Fruit fly (Drosophila melanogaster) whole organism, prepupa: ENCODE data around the gene St2.

Source experiments
- Blimp-1 ChIP-seq: fragments of 200-800 bp; sonication (Bioruptor generic); optimal IDR thresholded peaks from 3 replicates; lab custom pipeline; 2017; ENCODE audit warnings: missing biosample characterization, missing genetic modification characterization, mild to moderate bottlenecking, moderate library complexity, missing genetic modification reagents
- CG10631 ChIP-seq: fragments of 200-800 bp; sonication (Bioruptor generic); optimal IDR thresholded peaks from 2 replicates; lab custom pipeline; 2016; ENCODE audit warnings: missing biosample characterization, missing genetic modification characterization
- CG10669 ChIP-seq: fragments of 200-800 bp; sonication (Bioruptor generic); optimal IDR thresholded peaks from 3 replicates; lab custom pipeline; 2018; ENCODE audit warnings: missing biosample characterization, mild to moderate bottlenecking, missing genetic modification characterization, moderate library complexity
- CG11294 ChIP-seq: fragments of 200-800 bp; sonication (Bioruptor generic); IDR thresholded peaks from 2 replicates; pipeline ENCODE4 v1.3.6; 2022; ENCODE audit warnings: missing biosample characterization, missing genetic modification characterization
- CG11902 ChIP-seq: fragments of 200-800 bp; sonication (Bioruptor generic); optimal IDR thresholded peaks from 3 replicates; lab custom pipeline; 2016; ENCODE audit warnings: missing biosample characterization, missing genetic modification characterization
- CG1621 ChIP-seq: fragments of 200-800 bp; sonication (Bioruptor generic); optimal IDR thresholded peaks from 3 replicates; lab custom pipeline; 2018; ENCODE audit warnings: missing biosample characterization, mild to moderate bottlenecking, missing genetic modification characterization
- CG31627 ChIP-seq: fragments of 200-800 bp; sonication (Bioruptor generic); optimal IDR thresholded peaks from 3 replicates; lab custom pipeline; 2016; ENCODE audit warnings: missing biosample characterization, missing genetic modification characterization
- CG32006 ChIP-seq: fragments of 200-800 bp; sonication (Bioruptor generic); optimal IDR thresholded peaks from 3 replicates; lab custom pipeline; 2017; ENCODE audit warnings: missing biosample characterization, mild to moderate bottlenecking, missing genetic modification characterization
- CG34406 ChIP-seq: fragments of 200-800 bp; sonication (Bioruptor generic); optimal IDR thresholded peaks from 3 replicates; lab custom pipeline; 2016; ENCODE audit warnings: missing biosample characterization, missing genetic modification characterization
- CG4318 ChIP-seq: fragments of 200-800 bp; sonication (Bioruptor generic); optimal IDR thresholded peaks from 3 replicates; lab custom pipeline; 2017; ENCODE audit warnings: missing biosample characterization, mild to moderate bottlenecking, missing genetic modification characterization
- CG6808 ChIP-seq: fragments of 200-800 bp; sonication (Bioruptor generic); optimal IDR thresholded peaks from 3 replicates; lab custom pipeline; 2017; ENCODE audit warnings: missing biosample characterization, missing genetic modification characterization, mild to moderate bottlenecking, moderate library complexity, missing genetic modification reagents
- CG8119 ChIP-seq: fragments of 200-800 bp; sonication (Bioruptor generic); IDR thresholded peaks from 3 replicates; pipeline ENCODE4 v1.3.6; 2022; ENCODE audit warnings: missing biosample characterization, missing genetic modification characterization
- CG9139 ChIP-seq: fragments of 200-800 bp; sonication (Bioruptor generic); optimal IDR thresholded peaks from 3 replicates; lab custom pipeline; 2017; ENCODE audit warnings: missing biosample characterization, mild to moderate bottlenecking, missing genetic modification characterization
- Eip75B ChIP-seq: fragments of 200-800 bp; sonication (Bioruptor generic); optimal IDR thresholded peaks from 3 replicates; lab custom pipeline; 2016; ENCODE audit warnings: missing biosample characterization, missing genetic modification characterization
- Eip78C ChIP-seq: fragments of 200-800 bp; sonication (Bioruptor generic); peaks from one replicate; lab custom pipeline; 2016; ENCODE audit warnings: missing biosample characterization, missing genetic modification characterization
- Eip93F ChIP-seq: fragments of 200-800 bp; sonication (Bioruptor generic); optimal IDR thresholded peaks from 2 replicates; lab custom pipeline; 2016; ENCODE audit warnings: missing biosample characterization, mild to moderate bottlenecking, missing genetic modification characterization
- Hr38 ChIP-seq: sonication (Bioruptor generic); optimal IDR thresholded peaks from 2 replicates; lab custom pipeline; 2016; ENCODE audit warnings: missing biosample characterization, missing genetic modification characterization
- Hr39 ChIP-seq: fragments of 200-800 bp; sonication (Bioruptor generic); optimal IDR thresholded peaks from 2 replicates; lab custom pipeline; 2016; ENCODE audit warnings: missing biosample characterization, missing genetic modification characterization
- Lpt ChIP-seq: fragments of 200-800 bp; sonication (Bioruptor generic); optimal IDR thresholded peaks from 3 replicates; lab custom pipeline; 2016; ENCODE audit warnings: missing biosample characterization, missing genetic modification characterization
- Met ChIP-seq: fragments of 200-800 bp; sonication (Bioruptor generic); optimal IDR thresholded peaks from 3 replicates; lab custom pipeline; 2016; ENCODE audit warnings: missing biosample characterization, missing genetic modification characterization
- Sox102F ChIP-seq: fragments of 200-800 bp; sonication (Bioruptor generic); optimal IDR thresholded peaks from 2 replicates; lab custom pipeline; 2016; ENCODE audit warnings: missing biosample characterization, mild to moderate bottlenecking, missing genetic modification characterization
- acj6 ChIP-seq: fragments of 200-800 bp; sonication (Bioruptor generic); optimal IDR thresholded peaks from 3 replicates; lab custom pipeline; 2016; ENCODE audit warnings: missing biosample characterization, missing genetic modification characterization
- dsx ChIP-seq: fragments of 200-800 bp; optimal IDR thresholded peaks from 3 replicates; lab custom pipeline; 2019; ENCODE audit warnings: missing biosample characterization, mild to moderate bottlenecking, missing genetic modification characterization, moderate library complexity; ENCODE audit not compliant: poor library complexity, severe bottlenecking
- eg ChIP-seq: fragments of 200-800 bp; sonication (Bioruptor generic); IDR thresholded peaks from 3 replicates; pipeline ENCODE4 v1.3.6; 2022; ENCODE audit warnings: missing biosample characterization, missing genetic modification characterization
- fd85E ChIP-seq: fragments of 200-800 bp; sonication (Bioruptor generic); optimal IDR thresholded peaks from 3 replicates; lab custom pipeline; 2016; ENCODE audit warnings: missing biosample characterization, missing genetic modification characterization
- fkh ChIP-seq: fragments of 200-800 bp; sonication (Bioruptor generic); optimal IDR thresholded peaks from 3 replicates; lab custom pipeline; 2017; ENCODE audit warnings: missing biosample characterization, mild to moderate bottlenecking, missing genetic modification characterization, moderate library complexity
- net ChIP-seq: fragments of 200-800 bp; sonication (Bioruptor generic); optimal IDR thresholded peaks from 3 replicates; lab custom pipeline; 2016; ENCODE audit warnings: missing biosample characterization, missing genetic modification characterization
- pdm3 ChIP-seq: fragments of 200-800 bp; sonication (Bioruptor generic); optimal IDR thresholded peaks from 3 replicates; lab custom pipeline; 2016; ENCODE audit warnings: missing biosample characterization, missing genetic modification characterization
- salr ChIP-seq, 2 experiments: fragments of 200-800 bp; sonication (Bioruptor generic); optimal IDR thresholded peaks; 3 replicates each; lab custom pipeline; 2016 to 2018; ENCODE audit warnings: missing biosample characterization in 2 of 2, missing genetic modification characterization in 2 of 2, mild to moderate bottlenecking in 1 of 2
- spab ChIP-seq: fragments of 200-800 bp; sonication (Bioruptor generic); optimal IDR thresholded peaks from 2 replicates; lab custom pipeline; 2017; ENCODE audit warnings: missing biosample characterization, mild to moderate bottlenecking, missing genetic modification characterization, missing genetic modification reagents
- topi ChIP-seq: fragments of 200-800 bp; sonication (Bioruptor generic); optimal IDR thresholded peaks from 3 replicates; lab custom pipeline; 2016; ENCODE audit warnings: missing biosample characterization, missing genetic modification characterization
- vri ChIP-seq: fragments of 200-800 bp; sonication (Bioruptor generic); optimal IDR thresholded peaks from 3 replicates; lab custom pipeline; 2016; ENCODE audit warnings: missing biosample characterization, mild to moderate bottlenecking, missing genetic modification characterization

Gene St2

DNA sequence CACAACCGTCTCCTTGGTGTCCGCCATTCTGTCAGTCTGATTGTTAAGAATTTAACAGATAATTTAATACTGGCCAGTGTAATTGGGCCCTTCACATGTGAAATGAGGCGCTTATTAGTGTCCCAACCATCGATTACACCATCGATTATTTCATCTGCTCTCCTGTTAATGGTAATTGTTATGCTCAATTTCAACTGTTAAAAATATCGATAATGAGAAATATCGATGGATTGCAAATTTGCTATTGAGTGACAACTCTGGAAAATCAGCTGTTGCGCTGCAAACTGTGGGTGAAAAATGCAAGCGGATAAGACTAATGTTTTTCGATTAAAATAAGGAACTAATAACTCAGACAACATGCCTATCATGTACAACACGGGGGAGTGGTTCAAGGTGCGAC, 15.1 kb downstream of the St2 start, which contains the start of the genes TrpRS and Vps16A:
Gene TrpRS, minus strand, starts transcription at position 140 of the 400 bp plus-strand sequence.
Gene Vps16A, plus strand, starts transcription at position 255 of the 400 bp plus-strand sequence.
- TF ChIP-seq fkh (GFP tag; lab: Kevin White, UChicago) (no peak), eg (GFP tag; lab: Robert Waterston, UW) (no peak), CG11902 (GFP tag; lab: Kevin White, UChicago) (no peak), salr (GFP tag; optimal IDR thresholded peaks at IDR 0.05; lab: Kevin White, UChicago) (no peak), net (GFP tag; lab: Kevin White, UChicago) (no peak), Hr38 (GFP tag; lab: Kevin White, UChicago) (no peak), CG10631 (GFP tag; lab: Kevin White, UChicago) (no peak), CG10669 (GFP tag; lab: Kevin White, UChicago) (no peak), vri (GFP tag; lab: Kevin White, UChicago) (no peak), dsx (no peak), Eip75B (GFP tag; lab: Kevin White, UChicago) (no peak)
- TF ChIP-seq, all 60 proteins: peak for 0

DNA sequence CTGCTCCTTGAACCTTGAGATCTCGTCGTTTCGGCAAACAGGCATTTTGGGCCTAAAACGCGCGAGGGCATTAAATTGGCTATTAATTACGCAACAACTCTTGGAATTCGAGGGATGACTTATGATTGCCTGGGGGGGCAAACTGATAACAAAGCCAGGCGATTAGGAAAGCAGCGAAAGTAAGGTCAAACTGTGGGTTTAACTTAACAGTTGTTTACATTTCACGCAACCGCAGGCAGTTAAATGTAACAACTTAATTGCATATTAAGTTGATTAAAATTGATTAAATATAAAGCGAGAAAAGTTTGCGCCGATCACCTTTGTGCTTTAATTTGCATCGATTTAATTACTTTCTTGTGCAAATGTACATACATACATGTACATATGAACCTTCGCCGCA, 36.1 kb downstream of the St2 start:
- TF ChIP-seq net (GFP tag; lab: Kevin White, UChicago) = no peak
- TF ChIP-seq pdm3 (GFP tag; lab: Kevin White, UChicago) = no peak
- TF ChIP-seq Eip93F (GFP tag; lab: Kevin White, UChicago) = no peak
- no peak for TF ChIP-seq CG32006 (GFP tag; lab: Kevin White, UChicago)
- no peak for TF ChIP-seq acj6 (GFP tag; lab: Kevin White, UChicago)
- no peak for TF ChIP-seq CG11294
- TF ChIP-seq Hr38 (GFP tag; lab: Kevin White, UChicago) = no peak
- TF ChIP-seq CG9139 (GFP tag; lab: Kevin White, UChicago) = no peak
- TF ChIP-seq dsx = no peak
- no peak for TF ChIP-seq CG34406 (GFP tag; lab: Kevin White, UChicago)
- no peak for TF ChIP-seq CG31627 (GFP tag; lab: Kevin White, UChicago)
- no peak for TF ChIP-seq Lpt (GFP tag; lab: Kevin White, UChicago)
- no peak for TF ChIP-seq Eip78C (GFP tag; lab: Kevin White, UChicago)
- no peak for TF ChIP-seq CG4318 (GFP tag; lab: Kevin White, UChicago)
- TF ChIP-seq CG8119 = no peak
- no peak for TF ChIP-seq CG1621
- no peak for TF ChIP-seq Met (GFP tag; lab: Kevin White, UChicago)
- TF ChIP-seq Sox102F (GFP tag; lab: Kevin White, UChicago) = no peak
- no peak for TF ChIP-seq CG11902 (GFP tag; lab: Kevin White, UChicago)
- TF ChIP-seq, all 60 proteins: peak for 0

- TF ChIP-seq Sox102F (GFP tag; lab: Kevin White, UChicago) (no peak), Hr39 (GFP tag; lab: Kevin White, UChicago) (no peak), Blimp-1 (no peak), eg (GFP tag; lab: Robert Waterston, UW) (no peak), CG6808 (GFP tag; lab: Kevin White, UChicago) (no peak), spab (GFP tag; lab: Kevin White, UChicago) (no peak), fd85E (GFP tag; lab: Kevin White, UChicago) (no peak), topi (GFP tag; lab: Kevin White, UChicago) (no peak)
These were observed 45.5 kb downstream of the St2 start for dm6 chr3R:9297163-9297562.
